Worm (Caenorhabditis elegans): Measurements from ENCODE around the gene ins-15.

DNA sequence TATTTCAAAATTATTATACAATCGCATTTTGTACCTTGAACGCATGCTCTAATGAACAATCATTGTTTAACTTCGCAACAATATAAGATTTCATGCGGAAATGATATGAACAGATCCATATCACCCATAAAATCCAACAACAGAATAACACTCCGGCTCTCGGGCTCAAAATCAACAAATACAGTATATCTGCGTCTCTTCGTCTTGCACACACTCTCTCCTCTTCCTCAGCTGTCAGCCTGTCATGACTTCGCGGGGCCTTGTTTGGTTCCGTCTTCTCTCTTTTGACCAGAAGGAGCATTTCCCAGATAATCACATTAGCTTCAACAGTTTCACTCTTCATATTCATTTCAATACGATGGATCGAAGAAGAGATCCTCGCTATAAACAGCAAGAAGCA, 11.7 kb upstream of the ins-15 start, which contains the start of gene F41G3.3:
- TF ChIP-seq ama-1 (optimal IDR thresholded peaks at IDR 0.05) (no peak), scrt-1 (GFP tag; IDR thresholded peaks at IDR 0.05) (no peak), hmg-4 (GFP tag; optimal IDR thresholded peaks at IDR 0.05) (no peak), aly-1 (tag; optimal IDR thresholded peaks at IDR 0.05) (no peak), B0310.2 (tag; optimal IDR thresholded peaks at IDR 0.05) (no peak)

All from whole organism, early embryonic.